Worm (Caenorhabditis elegans) whole organism, L4 larva: ENCODE data around the gene nep-6.

Experiments
- F37D6.2 ChIP-seq: sonication (generic microtip); optimal IDR thresholded peaks from 2 replicates; lab custom pipeline; 2016; ENCODE audit warnings: mild to moderate bottlenecking, missing genetic modification characterization, missing compliant biosample characterization
- F49E8.2 ChIP-seq: sonication (generic microtip); optimal IDR thresholded peaks from 2 replicates; lab custom pipeline; 2016; ENCODE audit warnings: missing compliant biosample characterization, mild to moderate bottlenecking, missing genetic modification characterization, borderline replicate concordance
- T20F7.1 ChIP-seq: fragments of 200-800 bp; sonication (Bioruptor generic); optimal IDR thresholded peaks from 2 replicates; lab custom pipeline; 2018; ENCODE audit warnings: mild to moderate bottlenecking, missing genetic modification characterization, missing compliant biosample characterization
- Y105C5A.15 ChIP-seq: fragments of 200-800 bp; sonication (Bioruptor generic); IDR thresholded peaks from 2 replicates; pipeline ENCODE4 v1.3.6; 2022; ENCODE audit warnings: missing genetic modification characterization, missing compliant biosample characterization
- Y75B8A.6 ChIP-seq: fragments of 200-800 bp; sonication (Bioruptor generic); IDR thresholded peaks from 2 replicates; pipeline ENCODE4 v1.3.6; 2022; ENCODE audit warnings: missing genetic modification reagents, missing genetic modification characterization, missing compliant biosample characterization
- ZK337.2 ChIP-seq: fragments of 200-800 bp; sonication (Bioruptor generic); IDR thresholded peaks from 2 replicates; pipeline ENCODE4 v1.3.6; 2022; ENCODE audit warnings: missing genetic modification reagents, missing genetic modification characterization, missing compliant biosample characterization
- ZK546.5 ChIP-seq, 2 experiments: sonication (generic microtip); optimal IDR thresholded peaks; 2 replicates each; lab custom pipeline; 2017; ENCODE audit warnings: missing biosample characterization in 2 of 2, missing genetic modification characterization in 2 of 2
- aha-1 ChIP-seq: fragments of 150-350 bp; peaks from one replicate; lab custom pipeline; 2014; ENCODE audit warnings: missing biosample characterization, missing genetic modification characterization
- aly-2 ChIP-seq: sonication (generic microtip); optimal IDR thresholded peaks from 2 replicates; lab custom pipeline; 2018; ENCODE audit warnings: missing biosample characterization, missing genetic modification characterization
- arid-1 ChIP-seq: fragments of 200-800 bp; sonication (Bioruptor generic); conservative IDR thresholded peaks from 2 replicates; pipeline ENCODE4 v1.3.6; 2022; ENCODE audit warnings: missing genetic modification reagents, missing genetic modification characterization, missing compliant biosample characterization
- attf-4 ChIP-seq: sonication (generic microtip); optimal IDR thresholded peaks from 3 replicates; lab custom pipeline; 2017; ENCODE audit warnings: missing biosample characterization, missing genetic modification characterization
- ceh-20 ChIP-seq: fragments of 200-800 bp; sonication (Bioruptor generic); IDR thresholded peaks from 2 replicates; pipeline ENCODE4 v1.3.6; 2022; ENCODE audit warnings: missing genetic modification reagents, missing genetic modification characterization, missing compliant biosample characterization
- ceh-28 ChIP-seq: fragments of 150-350 bp; optimal IDR thresholded peaks from 2 replicates; lab custom pipeline; 2014; ENCODE audit warnings: missing biosample characterization, missing genetic modification reagents, missing genetic modification characterization
- ceh-32 ChIP-seq: sonication (generic microtip); optimal IDR thresholded peaks from 2 replicates; lab custom pipeline; 2016; ENCODE audit warnings: mild to moderate bottlenecking, missing genetic modification characterization, missing compliant biosample characterization; ENCODE audit not compliant: poor library complexity
- ceh-44 ChIP-seq: fragments of 200-800 bp; sonication (Bioruptor generic); IDR thresholded peaks from 2 replicates; pipeline ENCODE4 v1.3.6; 2022; ENCODE audit warnings: missing genetic modification reagents, missing genetic modification characterization, missing compliant biosample characterization
- ceh-62 ChIP-seq: sonication (generic microtip); optimal IDR thresholded peaks from 2 replicates; lab custom pipeline; 2017; ENCODE audit warnings: missing biosample characterization, missing genetic modification characterization
- cey-2 ChIP-seq: sonication (generic microtip); optimal IDR thresholded peaks from 3 replicates; lab custom pipeline; 2017; ENCODE audit warnings: missing genetic modification characterization, mild to moderate bottlenecking, missing compliant biosample characterization, antibody characterized with exemption, borderline replicate concordance; ENCODE audit not compliant: insufficient read depth
- ctbp-1 ChIP-seq: fragments of 200-800 bp; sonication (Bioruptor generic); IDR thresholded peaks from 2 replicates; pipeline ENCODE4 v1.3.6; 2022; ENCODE audit warnings: missing genetic modification reagents, missing genetic modification characterization, missing compliant biosample characterization
- dmd-6 ChIP-seq: fragments of 200-800 bp; sonication (Bioruptor generic); IDR thresholded peaks from 2 replicates; pipeline ENCODE4 v1.3.6; 2022; ENCODE audit warnings: missing genetic modification reagents, missing genetic modification characterization, missing compliant biosample characterization
- dmd-8 ChIP-seq: fragments of 200-800 bp; sonication (Bioruptor generic); IDR thresholded peaks from 2 replicates; pipeline ENCODE4 v1.3.6; 2022; ENCODE audit warnings: missing genetic modification characterization, missing compliant biosample characterization
- duxl-1 ChIP-seq: sonication (generic microtip); optimal IDR thresholded peaks from 2 replicates; lab custom pipeline; 2016; ENCODE audit warnings: mild to moderate bottlenecking, missing genetic modification characterization, moderate library complexity, missing compliant biosample characterization; ENCODE audit not compliant: poor library complexity
- dve-1 ChIP-seq: sonication (generic microtip); optimal IDR thresholded peaks from 2 replicates; lab custom pipeline; 2017; ENCODE audit warnings: antibody characterized with exemption, mild to moderate bottlenecking, missing genetic modification characterization, missing compliant biosample characterization; ENCODE audit not compliant: insufficient read depth
- egl-27 ChIP-seq: sonication (generic microtip); optimal IDR thresholded peaks from 3 replicates; lab custom pipeline; 2017; ENCODE audit warnings: missing biosample characterization, missing genetic modification reagents, missing genetic modification characterization
- egl-43 ChIP-seq: fragments of 200-800 bp; sonication (Bioruptor generic); IDR thresholded peaks from 2 replicates; pipeline ENCODE4 v1.3.6; 2022; ENCODE audit warnings: missing genetic modification reagents, missing genetic modification characterization, missing compliant biosample characterization
- gei-8 ChIP-seq: fragments of 200-800 bp; sonication (Bioruptor generic); optimal IDR thresholded peaks from 2 replicates; lab custom pipeline; 2018; ENCODE audit warnings: mild to moderate bottlenecking, missing genetic modification characterization, missing compliant biosample characterization
- hif-1 ChIP-seq, 2 experiments: sonication (generic microtip); optimal IDR thresholded peaks; 2 replicates each; lab custom pipeline; 2016 to 2017; ENCODE audit warnings: missing compliant biosample characterization in 2 of 2, missing genetic modification characterization in 2 of 2, missing genetic modification reagents in 2 of 2, missing genotype in 2 of 2, mild to moderate bottlenecking in 1 of 2
- hlh-11 ChIP-seq: fragments of 200-800 bp; sonication (Bioruptor generic); optimal IDR thresholded peaks from 2 replicates; lab custom pipeline; 2018; ENCODE audit warnings: mild to moderate bottlenecking, missing genetic modification characterization, missing compliant biosample characterization
- hlh-30 ChIP-seq: sonication (generic microtip); optimal IDR thresholded peaks from 2 replicates; lab custom pipeline; 2017; ENCODE audit warnings: antibody characterized with exemption, mild to moderate bottlenecking, missing genetic modification characterization, missing compliant biosample characterization; ENCODE audit not compliant: insufficient read depth
- hmg-1.1 ChIP-seq: fragments of 200-800 bp; sonication (Bioruptor generic); IDR thresholded peaks from 2 replicates; pipeline ENCODE4 v1.3.6; 2022; ENCODE audit warnings: missing genetic modification reagents, missing genetic modification characterization, missing compliant biosample characterization
- lim-7 ChIP-seq: fragments of 200-800 bp; sonication (Bioruptor generic); IDR thresholded peaks from 2 replicates; pipeline ENCODE4 v1.3.6; 2022; ENCODE audit warnings: missing genetic modification characterization, missing compliant biosample characterization
- lin-1 ChIP-seq: fragments of 200-800 bp; sonication (Bioruptor generic); IDR thresholded peaks from 2 replicates; pipeline ENCODE4 v1.3.6; 2022; ENCODE audit warnings: missing genetic modification reagents, missing genetic modification characterization, missing compliant biosample characterization
- mdt-29 ChIP-seq: fragments of 200-800 bp; sonication (Bioruptor generic); IDR thresholded peaks from 2 replicates; pipeline ENCODE4 v1.3.6; 2022; ENCODE audit warnings: missing genetic modification reagents, missing genetic modification characterization, missing compliant biosample characterization
- mep-1 ChIP-seq: fragments of 150-350 bp; sonication (generic microtip); optimal IDR thresholded peaks from 3 replicates; lab custom pipeline; 2014; ENCODE audit warnings: missing biosample characterization, missing genetic modification characterization
- mxl-2 ChIP-seq: fragments of 200-800 bp; sonication (Bioruptor generic); conservative IDR thresholded peaks from 2 replicates; pipeline ENCODE4 v1.3.6; 2022; ENCODE audit warnings: missing genetic modification reagents, missing genetic modification characterization, missing compliant biosample characterization
- nhr-10 ChIP-seq: fragments of 150-350 bp; optimal IDR thresholded peaks from 2 replicates; lab custom pipeline; 2014; ENCODE audit warnings: missing biosample characterization, missing genetic modification characterization
- nhr-11 ChIP-seq: fragments of 150-350 bp; optimal IDR thresholded peaks from 2 replicates; lab custom pipeline; 2014; ENCODE audit warnings: missing biosample characterization, missing genetic modification characterization
- nhr-76 ChIP-seq: fragments of 150-350 bp; optimal IDR thresholded peaks from 2 replicates; lab custom pipeline; 2014; ENCODE audit warnings: missing biosample characterization, missing genetic modification characterization
- pha-4 ChIP-seq, 2 experiments: fragments of 150-350 bp in 1 of 2; fragments of 200-800 bp in 1 of 2; sonication (Bioruptor generic) in 1 of 2; IDR thresholded peaks in 1 of 2; optimal IDR thresholded peaks in 1 of 2; 2 replicates each; pipeline versions ENCODE4 v1.3.6 to Lab custom; 2014 to 2022; ENCODE audit warnings: missing genetic modification characterization in 2 of 2, missing genetic modification reagents in 2 of 2, missing biosample characterization in 1 of 2, missing compliant biosample characterization in 1 of 2
- pqm-1 ChIP-seq: sonication (generic microtip); optimal IDR thresholded peaks from 2 replicates; lab custom pipeline; 2017; ENCODE audit warnings: missing biosample characterization, missing genetic modification characterization
- saeg-2 ChIP-seq: fragments of 200-800 bp; sonication (Bioruptor generic); IDR thresholded peaks from 2 replicates; pipeline ENCODE4 v1.3.6; 2022; ENCODE audit warnings: missing genetic modification reagents, missing genetic modification characterization, missing compliant biosample characterization
- skn-1 ChIP-seq: fragments of 150-350 bp; optimal IDR thresholded peaks from 2 replicates; lab custom pipeline; 2014; ENCODE audit warnings: missing biosample characterization, missing genetic modification characterization
- snpc-4 ChIP-seq: fragments of 150-350 bp; optimal IDR thresholded peaks from 2 replicates; lab custom pipeline; 2014; ENCODE audit warnings: missing biosample characterization, missing genetic modification characterization
- spr-3 ChIP-seq: fragments of 200-800 bp; sonication (Bioruptor generic); optimal IDR thresholded peaks from 2 replicates; lab custom pipeline; 2018; ENCODE audit warnings: mild to moderate bottlenecking, missing genetic modification characterization, missing compliant biosample characterization
- tag-97 ChIP-seq: fragments of 200-800 bp; sonication (Bioruptor generic); IDR thresholded peaks from 2 replicates; pipeline ENCODE4 v1.3.6; 2022; ENCODE audit warnings: missing genetic modification characterization, missing compliant biosample characterization
- tra-1 ChIP-seq: fragments of 200-800 bp; sonication (Bioruptor generic); IDR thresholded peaks from 2 replicates; pipeline ENCODE4 v1.3.6; 2022; ENCODE audit warnings: missing genetic modification reagents, missing genetic modification characterization, missing compliant biosample characterization
- unc-39 ChIP-seq: sonication (generic microtip); optimal IDR thresholded peaks from 2 replicates; lab custom pipeline; 2017; ENCODE audit warnings: missing biosample characterization, missing genetic modification characterization
- zfp-3 ChIP-seq: fragments of 200-800 bp; sonication (Bioruptor generic); conservative IDR thresholded peaks from 2 replicates; pipeline ENCODE4 v1.3.6; 2022; ENCODE audit warnings: missing genetic modification reagents, missing genetic modification characterization, missing compliant biosample characterization
- zip-2 ChIP-seq: fragments of 150-350 bp; optimal IDR thresholded peaks from 2 replicates; lab custom pipeline; 2014; ENCODE audit warnings: missing biosample characterization, missing genetic modification characterization
- ztf-11 ChIP-seq: fragments of 150-350 bp; optimal IDR thresholded peaks from 2 replicates; lab custom pipeline; 2014; ENCODE audit warnings: missing biosample characterization, missing genetic modification characterization

Gene nep-6

ce11 chrII:3439244-3439698 is 22.6 kb downstream of the nep-6 start:
- 0 out of 2 replicates have a peak, but pooled peaks have one; percentile 65 for TF ChIP-seq lin-1
- no peak for TF ChIP-seq nhr-76 (tag; lab: Kevin White, UChicago)
- TF ChIP-seq hmg-1.1 (GFP tag; lab: Robert Waterston, UW), result peak; percentile 75; the same call in 1 of the 2 replicates
- peak; percentile 85 for TF ChIP-seq pha-4 (GFP tag; IDR thresholded peaks at IDR 0.05; lab: Robert Waterston, UW)
- TF ChIP-seq pha-4 (tag; optimal IDR thresholded peaks at IDR 0.05; lab: Kevin White, UChicago), result no peak
- TF ChIP-seq ceh-62, result no peak
- TF ChIP-seq cey-2, result no peak
- TF ChIP-seq dve-1 (tag; lab: Kevin White, UChicago), result peak; percentile 55
- TF ChIP-seq zip-2 (tag; lab: Kevin White, UChicago), result no peak
- no peak for TF ChIP-seq ceh-32 (tag; lab: Kevin White, UChicago)
- peak; percentile 8 for TF ChIP-seq F49E8.2 (tag; lab: Kevin White, UChicago)
- no peak for TF ChIP-seq snpc-4 (tag; lab: Kevin White, UChicago)
- TF ChIP-seq Y75B8A.6 (GFP tag; lab: Robert Waterston, UW), result no peak; the same call in 1 of the 2 replicates
- peak; percentile 86 for TF ChIP-seq mdt-29 (GFP tag; lab: Robert Waterston, UW)
- TF ChIP-seq aly-2, result no peak
- no peak for TF ChIP-seq ztf-11 (tag; lab: Kevin White, UChicago)
- TF ChIP-seq ZK337.2, result no peak
- peak; percentile 91 for TF ChIP-seq gei-8 (GFP tag; lab: Kevin White, UChicago)
- peak; percentile 72; the same call in 1 of the 2 replicates for TF ChIP-seq lim-7
- TF ChIP-seq zfp-3 (GFP tag; lab: Robert Waterston, UW), result peak; percentile 73; the same call in 1 of the 2 replicates
- peak in 1 of 2 experiments; percentile 52 for TF ChIP-seq hif-1 (tag; optimal IDR thresholded peaks at IDR 0.05; lab: Kevin White, UChicago)
- TF ChIP-seq dmd-8 (GFP tag; lab: Robert Waterston, UW), result peak; percentile 91
- TF ChIP-seq tra-1 (GFP tag; lab: Robert Waterston, UW), result peak; percentile 90
- no peak for TF ChIP-seq mxl-2 (GFP tag; lab: Robert Waterston, UW)
- peak; percentile 84; the same call in 1 of the 2 replicates for TF ChIP-seq Y105C5A.15 (GFP tag; lab: Robert Waterston, UW)
- no peak for TF ChIP-seq unc-39
- TF ChIP-seq mep-1 (tag; lab: Kevin White, UChicago), result peak; percentile 56
- peak; percentile 62 for TF ChIP-seq spr-3 (GFP tag; lab: Kevin White, UChicago)
- TF ChIP-seq tag-97 (GFP tag; lab: Robert Waterston, UW), result no peak
- peak; percentile 73 for TF ChIP-seq duxl-1 (tag; lab: Kevin White, UChicago)
- TF ChIP-seq ceh-20 (GFP tag; lab: Robert Waterston, UW), result peak; percentile 59; the same call in 1 of the 2 replicates
- TF ChIP-seq egl-27 (tag; lab: Kevin White, UChicago), result no peak
- TF ChIP-seq pqm-1 (tag; lab: Kevin White, UChicago), result peak; percentile 67
- no peak for TF ChIP-seq arid-1
- no peak for TF ChIP-seq ceh-28 (tag; lab: Kevin White, UChicago)
- TF ChIP-seq T20F7.1 (GFP tag; lab: Kevin White, UChicago), result no peak
- peak; percentile 81 for TF ChIP-seq hlh-11
- peak; percentile 71 for TF ChIP-seq aha-1 (tag; lab: Kevin White, UChicago)
- TF ChIP-seq ctbp-1 (GFP tag; lab: Robert Waterston, UW), result peak; percentile 67
- TF ChIP-seq attf-4 (tag; lab: Kevin White, UChicago), result no peak
- TF ChIP-seq F37D6.2 (tag; lab: Kevin White, UChicago), result no peak
- peak; percentile 87 for TF ChIP-seq egl-43
- TF ChIP-seq ZK546.5 (tag; optimal IDR thresholded peaks at IDR 0.05; lab: Kevin White, UChicago), result no peak
- TF ChIP-seq ceh-44 (GFP tag; lab: Robert Waterston, UW), result peak; percentile 54; the same call in 1 of the 2 replicates
- TF ChIP-seq skn-1 (tag; lab: Kevin White, UChicago), result no peak
- TF ChIP-seq hlh-30 (tag; lab: Kevin White, UChicago), result peak; percentile 30
- TF ChIP-seq nhr-10, result no peak
- peak; percentile 53; the same call in 1 of the 2 replicates for TF ChIP-seq saeg-2 (GFP tag; lab: Robert Waterston, UW)
- TF ChIP-seq dmd-6 (GFP tag; lab: Robert Waterston, UW), result peak; percentile 81
- TF ChIP-seq nhr-11 (tag; lab: Kevin White, UChicago), result no peak
